Fruit fly (Drosophila melanogaster): Measurements from ENCODE around the gene moi.
A peak's percentile ranks its signal among the peaks of the same experiment; 100 is the strongest.

Gene moi

DNA sequence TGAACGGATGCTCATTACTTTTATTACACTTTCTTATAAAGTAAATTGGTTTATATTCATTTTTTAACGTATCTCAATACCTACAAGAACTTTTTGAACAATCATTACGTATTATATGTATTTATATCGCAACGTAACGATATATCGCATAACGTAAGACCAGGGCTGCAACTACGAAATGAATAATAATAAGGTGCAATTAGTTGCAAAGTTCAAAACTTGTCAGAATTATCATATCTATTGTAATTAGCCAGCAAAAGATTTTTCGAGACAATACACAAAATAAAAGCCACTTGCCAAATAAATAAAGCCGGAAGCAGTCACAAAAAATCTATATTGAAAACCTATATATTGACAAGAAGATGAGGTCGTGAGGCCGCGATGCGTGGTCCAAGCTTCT, 40.0 kb upstream of the moi start (continued):
- TF ChIP-seq Dek (tag; optimal IDR thresholded peaks at IDR 0.05) (peak; percentile 23), CG11456 (GFP tag; IDR thresholded peaks at IDR 0.05) (no peak; the same call in 2 of the 3 replicates), pzg (GFP tag; optimal IDR thresholded peaks at IDR 0.05) (peak; percentile 55), CG7963 (GFP tag; IDR thresholded peaks at IDR 0.05; ENCODE audit: partially characterized antibody) (no peak), p53 (GFP tag; optimal IDR thresholded peaks at IDR 0.05) (no peak), Dad (GFP tag; optimal IDR thresholded peaks at IDR 0.05) (no peak), Hand (GFP tag; optimal IDR thresholded peaks at IDR 0.05) (no peak), CG4404 (GFP tag; IDR thresholded peaks at IDR 0.05) (no peak), pros (GFP tag; optimal IDR thresholded peaks at IDR 0.05) (no peak), CG6854 (GFP tag; optimal IDR thresholded peaks at IDR 0.05) (no peak), Med (GFP tag) (peak; percentile 93), pho (GFP tag; optimal IDR thresholded peaks at IDR 0.05) (no peak), CG17829 (tag; optimal IDR thresholded peaks at IDR 0.05) (no peak), maf-S (GFP tag; optimal IDR thresholded peaks at IDR 0.05) (no peak), CG10321 (GFP tag; IDR thresholded peaks at IDR 0.05) (no peak), shn (GFP tag; optimal IDR thresholded peaks at IDR 0.05) (no peak), Mrtf (GFP tag; IDR thresholded peaks at IDR 0.05) (no peak), lbe (GFP tag; optimal IDR thresholded peaks at IDR 0.05) (no peak), tio (GFP tag; optimal IDR thresholded peaks at IDR 0.05) (peak; percentile 13), CG32532 (GFP tag; IDR thresholded peaks at IDR 0.05) (no peak), E2f1 (GFP tag; IDR thresholded peaks at IDR 0.05) (no peak), CG3163 (GFP tag; optimal IDR thresholded peaks at IDR 0.05) (no peak), HHEX (GFP tag; optimal IDR thresholded peaks at IDR 0.05) (no peak), run (tag; optimal IDR thresholded peaks at IDR 0.05) (no peak), scrt (GFP tag; optimal IDR thresholded peaks at IDR 0.05) (no peak), CG5953 (GFP tag; IDR thresholded peaks at IDR 0.05) (no peak), CG2889 (GFP tag; IDR thresholded peaks at IDR 0.05) (no peak), CG16813 (GFP tag; IDR thresholded peaks at IDR 0.05; ENCODE audit: partially characterized antibody) (peak; percentile 65), CG34422 (GFP tag; IDR thresholded peaks at IDR 0.05) (no peak), peb (GFP tag; IDR thresholded peaks at IDR 0.05) (no peak), Ravus (GFP tag; IDR thresholded peaks at IDR 0.05) (no peak), BtbVII (GFP tag; optimal IDR thresholded peaks at IDR 0.05) (no peak), Ptx1 (GFP tag; IDR thresholded peaks at IDR 0.05) (no peak), abd-A (tag; optimal IDR thresholded peaks at IDR 0.05) (no peak), vfl (GFP tag; optimal IDR thresholded peaks at IDR 0.05) (peak; percentile 15), HLH54F (GFP tag; optimal IDR thresholded peaks at IDR 0.05) (peak; percentile 54), Lim3 (GFP tag; IDR thresholded peaks at IDR 0.05) (no peak), hbn (GFP tag; IDR thresholded peaks at IDR 0.05; ENCODE audit: partially characterized antibody) (peak; percentile 79), Meics (GFP tag; optimal IDR thresholded peaks at IDR 0.05) (peak; percentile 24), Hr39 (optimal IDR thresholded peaks at IDR 0.05) (no peak), Sox102F (GFP tag; optimal IDR thresholded peaks at IDR 0.05) (peak; percentile 40), Bdp1 (GFP tag; optimal IDR thresholded peaks at IDR 0.05) (no peak), CG11504 (tag; optimal IDR thresholded peaks at IDR 0.05) (no peak), Mad (GFP tag; optimal IDR thresholded peaks at IDR 0.05) (peak; percentile 3), CG1792 (GFP tag; optimal IDR thresholded peaks at IDR 0.05) (peak; percentile 2), CG15514 (GFP tag; optimal IDR thresholded peaks at IDR 0.05) (peak; percentile 69), CG17912 (GFP tag; optimal IDR thresholded peaks at IDR 0.05) (no peak), CG1647 (GFP tag; optimal IDR thresholded peaks at IDR 0.05) (no peak), Stat92E (GFP tag; optimal IDR thresholded peaks at IDR 0.05) (no peak), CG31365 (tag; optimal IDR thresholded peaks at IDR 0.05) (no peak), HLH4C (GFP tag; IDR thresholded peaks at IDR 0.05; ENCODE audit: partially characterized antibody) (peak; percentile 51; the same call in 2 of the 3 replicates), Mes4 (GFP tag; optimal IDR thresholded peaks at IDR 0.05) (no peak)

Data from whole organism, embryonic.